Worm (Caenorhabditis elegans): ENCODE measurements around the gene F31D4.8.

DNA sequence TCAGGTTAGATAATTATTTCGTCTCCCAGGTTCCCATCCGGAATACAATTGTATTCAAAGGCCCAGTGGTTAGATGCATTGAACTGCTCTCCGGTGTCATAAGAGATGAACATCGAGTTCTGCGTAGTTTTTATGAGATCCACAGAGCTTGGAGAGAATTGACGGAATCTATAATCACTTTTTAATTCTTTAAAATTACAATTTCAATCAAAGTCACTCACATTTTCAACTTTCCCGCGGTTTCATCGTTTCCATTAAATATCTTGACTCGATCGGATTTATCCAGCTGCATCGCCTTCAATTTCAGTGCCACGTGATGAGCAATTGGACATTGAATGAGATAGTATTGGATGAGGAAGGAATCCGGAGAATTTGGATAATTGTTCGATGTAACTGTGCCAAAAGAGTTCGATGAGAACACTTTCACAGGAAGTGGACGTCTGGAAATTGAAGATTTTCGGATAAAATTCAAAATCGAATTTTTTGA lies 20.4 kb downstream of the F31D4.8 start:
- no peak for TF ChIP-seq tbx-2 (tag; optimal IDR thresholded peaks at IDR 0.05)
- peak; percentile 27 for TF ChIP-seq ama-1 (optimal IDR thresholded peaks at IDR 0.05)
- no peak for TF ChIP-seq T23F11.4 (GFP tag; optimal IDR thresholded peaks at IDR 0.05)
- TF ChIP-seq nfya-1 (tag; optimal IDR thresholded peaks at IDR 0.05): no peak
- no peak for TF ChIP-seq ceh-6 (GFP tag; optimal IDR thresholded peaks at IDR 0.05)
- no peak for TF ChIP-seq ceh-30 (tag; optimal IDR thresholded peaks at IDR 0.05)
- TF ChIP-seq zip-5 (tag; optimal IDR thresholded peaks at IDR 0.05): no peak
- no peak for TF ChIP-seq sox-4 (tag; optimal IDR thresholded peaks at IDR 0.05)
- no peak for TF ChIP-seq sox-2 (GFP tag; IDR thresholded peaks at IDR 0.05)
- no peak for TF ChIP-seq ztf-16 (tag; optimal IDR thresholded peaks at IDR 0.05)
- TF ChIP-seq ceh-9 (tag; optimal IDR thresholded peaks at IDR 0.05): no peak
- no peak for TF ChIP-seq fkh-10 (GFP tag; optimal IDR thresholded peaks at IDR 0.05)

Data from whole organism, late embryonic.